Worm (Caenorhabditis elegans) whole organism, L3 larva: ENCODE measurements around the gene spe-49.
A peak's percentile ranks its signal among the peaks of the same experiment; 100 is the strongest.

ENCODE experiments used
- R02D3.7 ChIP-seq: fragments of 150-350 bp; optimal IDR thresholded peaks from 2 replicates; lab custom pipeline; 2014; ENCODE audit warnings: missing biosample characterization, missing genetic modification characterization
- ZK546.5 ChIP-seq: sonication (generic microtip); optimal IDR thresholded peaks from 2 replicates; lab custom pipeline; 2017; ENCODE audit warnings: missing biosample characterization, missing genetic modification characterization
- aly-2 ChIP-seq: fragments of 150-350 bp; optimal IDR thresholded peaks from 2 replicates; lab custom pipeline; 2014; ENCODE audit warnings: missing biosample characterization, missing genetic modification characterization
- ama-1 ChIP-seq: fragments of 150-350 bp; optimal IDR thresholded peaks from 2 replicates; lab custom pipeline; 2018
- ceh-16 ChIP-seq: sonication (generic microtip); optimal IDR thresholded peaks from 2 replicates; lab custom pipeline; 2017; ENCODE audit warnings: missing biosample characterization, missing genetic modification characterization
- ceh-28 ChIP-seq: fragments of 150-350 bp; optimal IDR thresholded peaks from 2 replicates; lab custom pipeline; 2014; ENCODE audit warnings: missing biosample characterization, missing genetic modification reagents, missing genetic modification characterization
- ceh-82 ChIP-seq: fragments of 150-350 bp; optimal IDR thresholded peaks from 2 replicates; lab custom pipeline; 2014; ENCODE audit warnings: missing biosample characterization, missing genetic modification characterization
- daf-12 ChIP-seq: fragments of 150-350 bp; optimal IDR thresholded peaks from 2 replicates; lab custom pipeline; 2014; ENCODE audit warnings: missing biosample characterization, missing genetic modification reagents, missing genetic modification characterization
- elt-2 ChIP-seq: sonication (generic microtip); optimal IDR thresholded peaks from 2 replicates; lab custom pipeline; 2016; ENCODE audit warnings: missing genetic modification reagents, mild to moderate bottlenecking, missing genetic modification characterization, missing compliant biosample characterization
- elt-3 ChIP-seq, 3 experiments: fragments of 150-350 bp in 1 of 3; sonication (generic microtip) in 2 of 3; optimal IDR thresholded peaks; 2 replicates in 2 of 3; 4 replicates in 1 of 3; lab custom pipeline; 2014 to 2017; ENCODE audit warnings: missing biosample characterization in 3 of 3, missing genetic modification characterization in 3 of 3
- eor-1 ChIP-seq, 2 experiments: fragments of 150-350 bp; optimal IDR thresholded peaks; 2 replicates each; lab custom pipeline; 2014 to 2018; ENCODE audit warnings: missing biosample characterization in 2 of 2, missing genetic modification characterization in 2 of 2
- fkh-10 ChIP-seq: sonication (generic microtip); optimal IDR thresholded peaks from 2 replicates; lab custom pipeline; 2017; ENCODE audit warnings: missing biosample characterization, missing genetic modification reagents, missing genetic modification characterization
- fkh-2 ChIP-seq: fragments of 150-350 bp; optimal IDR thresholded peaks from 2 replicates; lab custom pipeline; 2014; ENCODE audit warnings: missing biosample characterization, missing genetic modification reagents, missing genetic modification characterization
- fos-1 ChIP-seq: fragments of 150-350 bp; optimal IDR thresholded peaks from 2 replicates; lab custom pipeline; 2014; ENCODE audit warnings: missing biosample characterization, missing genetic modification characterization
- hmg-11 ChIP-seq: sonication (generic microtip); optimal IDR thresholded peaks from 2 replicates; lab custom pipeline; 2016; ENCODE audit warnings: missing genetic modification characterization, missing compliant biosample characterization
- jun-1 ChIP-seq: fragments of 150-350 bp; optimal IDR thresholded peaks from 2 replicates; lab custom pipeline; 2014; ENCODE audit warnings: missing biosample characterization, missing genetic modification reagents, missing genetic modification characterization
- lin-15B ChIP-seq: fragments of 150-350 bp; optimal IDR thresholded peaks from 2 replicates; lab custom pipeline; 2014; ENCODE audit warnings: missing biosample characterization, missing genetic modification characterization
- lin-39 ChIP-seq: fragments of 150-350 bp; optimal IDR thresholded peaks from 2 replicates; lab custom pipeline; 2018; ENCODE audit warnings: missing biosample characterization, missing genetic modification reagents, missing genetic modification characterization
- mml-1 ChIP-seq: fragments of 150-350 bp; sonication (generic microtip); optimal IDR thresholded peaks from 3 replicates; lab custom pipeline; 2014; ENCODE audit warnings: missing biosample characterization, missing genetic modification characterization
- nfya-1 ChIP-seq: sonication (generic microtip); optimal IDR thresholded peaks from 2 replicates; lab custom pipeline; 2017; ENCODE audit warnings: missing genetic modification characterization, mild to moderate bottlenecking, missing compliant biosample characterization, antibody characterized with exemption, moderate library complexity; ENCODE audit not compliant: insufficient read depth
- nhr-11 ChIP-seq: fragments of 150-350 bp; optimal IDR thresholded peaks from 2 replicates; lab custom pipeline; 2014; ENCODE audit warnings: missing biosample characterization, missing genetic modification characterization
- nhr-23 ChIP-seq: fragments of 150-350 bp; optimal IDR thresholded peaks from 2 replicates; lab custom pipeline; 2014; ENCODE audit warnings: missing biosample characterization, missing genetic modification reagents, missing genetic modification characterization
- nhr-237 ChIP-seq: fragments of 150-350 bp; optimal IDR thresholded peaks from 2 replicates; lab custom pipeline; 2014; ENCODE audit warnings: missing biosample characterization, missing genetic modification characterization
- nhr-25 ChIP-seq: sonication (generic microtip); optimal IDR thresholded peaks from 2 replicates; lab custom pipeline; 2017; ENCODE audit warnings: missing biosample characterization, missing genetic modification characterization
- nhr-43 ChIP-seq: sonication (generic microtip); optimal IDR thresholded peaks from 2 replicates; lab custom pipeline; 2016; ENCODE audit warnings: mild to moderate bottlenecking, missing genetic modification characterization, missing compliant biosample characterization; ENCODE audit not compliant: poor library complexity, severe bottlenecking
- nhr-67 ChIP-seq: fragments of 150-350 bp; optimal IDR thresholded peaks from 2 replicates; lab custom pipeline; 2014; ENCODE audit warnings: missing biosample characterization, missing genetic modification characterization
- nhr-76 ChIP-seq: fragments of 150-350 bp; sonication (generic microtip); optimal IDR thresholded peaks from 5 replicates; lab custom pipeline; 2014; ENCODE audit warnings: missing biosample characterization, missing genetic modification characterization
- nhr-77 ChIP-seq: fragments of 150-350 bp; optimal IDR thresholded peaks from 2 replicates; lab custom pipeline; 2014; ENCODE audit warnings: missing biosample characterization, missing genetic modification characterization
- pha-4 ChIP-seq: fragments of 150-350 bp; optimal IDR thresholded peaks from 2 replicates; lab custom pipeline; 2014; ENCODE audit warnings: missing biosample characterization, missing genetic modification reagents, missing genetic modification characterization
- pqm-1 ChIP-seq: fragments of 150-350 bp; optimal IDR thresholded peaks from 2 replicates; lab custom pipeline; 2017; ENCODE audit warnings: missing biosample characterization, missing genetic modification characterization, inconsistent platforms
- sea-2 ChIP-seq: fragments of 150-350 bp; sonication (generic microtip); optimal IDR thresholded peaks from 4 replicates; lab custom pipeline; 2014; ENCODE audit warnings: missing biosample characterization, missing genetic modification reagents, missing genetic modification characterization
- skn-1 ChIP-seq: fragments of 150-350 bp; optimal IDR thresholded peaks from 2 replicates; lab custom pipeline; 2014; ENCODE audit warnings: missing biosample characterization, missing genetic modification characterization
- tbx-2 ChIP-seq: sonication (generic microtip); optimal IDR thresholded peaks from 2 replicates; lab custom pipeline; 2016; ENCODE audit warnings: mild to moderate bottlenecking, missing genetic modification characterization, missing compliant biosample characterization
- unc-62 ChIP-seq: fragments of 150-350 bp; sonication (generic microtip); optimal IDR thresholded peaks from 4 replicates; lab custom pipeline; 2014; ENCODE audit warnings: missing biosample characterization, missing genetic modification reagents, missing genetic modification characterization
- zag-1 ChIP-seq: fragments of 150-350 bp; optimal IDR thresholded peaks from 2 replicates; lab custom pipeline; 2014; ENCODE audit warnings: missing biosample characterization, missing genetic modification characterization
- ztf-11 ChIP-seq: fragments of 150-350 bp; optimal IDR thresholded peaks from 2 replicates; lab custom pipeline; 2014; ENCODE audit warnings: missing biosample characterization, missing genetic modification characterization
- ztf-4 ChIP-seq: fragments of 150-350 bp; optimal IDR thresholded peaks from 2 replicates; lab custom pipeline; 2014; ENCODE audit warnings: missing biosample characterization, missing genetic modification characterization

The spe-49 gene

DNA sequence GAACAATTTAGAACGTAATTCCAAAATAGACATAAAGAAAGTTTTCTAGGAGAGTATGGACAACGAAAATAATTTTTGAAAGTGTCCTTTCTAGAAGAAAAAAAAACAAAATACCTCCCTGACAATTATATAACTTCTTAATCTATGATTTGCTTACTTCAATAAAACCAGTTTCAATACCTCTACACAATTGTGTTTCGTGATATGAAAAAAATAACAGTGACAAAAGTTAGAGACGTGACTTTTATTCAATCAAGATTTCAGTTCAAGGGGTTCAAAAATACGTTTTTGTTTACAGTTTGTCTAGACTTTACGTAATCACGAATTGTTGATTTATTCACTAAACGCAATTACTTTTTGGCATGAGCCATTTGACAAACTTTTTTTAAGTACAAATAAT lies 40.1 kb downstream of the spe-49 start:
- TF ChIP-seq fkh-10 (GFP tag; lab: Kevin White, UChicago) (no peak), ztf-11 (tag; lab: Kevin White, UChicago) (no peak), nhr-76 (no peak), jun-1 (tag; lab: Kevin White, UChicago) (no peak), fos-1 (tag; lab: Kevin White, UChicago) (no peak), nhr-77 (tag; lab: Kevin White, UChicago) (no peak), skn-1 (tag; lab: Kevin White, UChicago) (no peak), zag-1 (no peak), sea-2 (GFP tag; lab: Kevin White, UChicago) (no peak), hmg-11 (tag; lab: Kevin White, UChicago) (no peak), nhr-11 (tag; lab: Kevin White, UChicago) (no peak)
- TF ChIP-seq, all 47 proteins: peak for 0

DNA sequence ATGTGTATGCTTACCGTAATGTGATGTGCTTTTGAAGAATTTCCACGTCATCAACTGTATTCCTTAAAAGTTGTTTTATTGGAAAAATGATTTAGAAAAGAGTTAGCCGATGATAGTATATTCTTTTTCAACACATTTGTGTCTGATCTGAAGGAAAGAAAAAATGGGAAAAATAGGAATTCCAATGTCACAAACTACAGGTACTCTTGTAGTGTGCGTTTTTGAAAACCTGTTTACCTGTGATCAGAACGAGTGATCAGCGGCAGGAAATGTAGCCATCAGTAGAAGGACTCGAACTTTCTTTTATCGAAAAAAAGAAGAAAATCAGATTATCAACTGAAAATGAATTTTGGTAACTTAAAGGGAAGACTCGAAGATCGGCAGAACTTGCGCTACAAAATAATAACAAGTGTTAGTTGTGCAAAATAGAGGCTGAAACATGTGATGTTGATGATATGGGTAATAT lies 40.6 kb downstream of the spe-49 start, which contains the start of gene T28C12.15:
TSS of gene T28C12.15 (minus strand) at position 51 of the 466 bp plus-strand sequence.
- no peak for TF ChIP-seq unc-62 (GFP tag; lab: Kevin White, UChicago)
- TF ChIP-seq hmg-11 (tag; lab: Kevin White, UChicago), result no peak
- TF ChIP-seq tbx-2 (tag; lab: Kevin White, UChicago), result no peak
- no peak for TF ChIP-seq fos-1 (tag; lab: Kevin White, UChicago)

DNA sequence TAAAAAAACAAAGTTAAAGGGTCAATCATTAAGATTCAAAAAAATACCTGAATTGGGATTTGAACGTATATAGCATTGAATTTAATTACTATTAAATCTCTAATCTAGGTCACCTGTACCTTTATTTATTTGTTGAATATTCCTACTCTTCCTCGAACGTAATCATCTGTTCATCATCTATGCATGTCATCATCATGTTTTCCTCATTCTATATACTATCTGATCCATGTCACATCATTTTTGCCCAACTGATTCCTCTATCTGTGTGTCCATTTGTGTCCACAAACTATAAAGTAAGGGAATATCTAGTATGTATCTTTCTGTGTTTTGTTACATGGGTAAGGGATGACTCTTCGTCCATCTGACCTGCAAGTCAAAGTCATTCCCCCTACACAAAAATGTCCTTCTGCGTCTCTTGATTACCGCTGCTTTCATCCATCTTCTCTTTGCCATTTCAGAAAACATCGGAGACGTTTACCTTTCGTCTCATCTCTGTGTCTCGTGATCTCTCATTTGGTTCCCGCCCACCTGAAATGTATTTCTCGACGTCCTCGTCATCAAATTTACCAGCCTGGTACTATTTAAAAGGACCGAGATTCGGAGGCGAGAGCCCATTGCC lies 41.7 kb downstream of the spe-49 start:
- no peak for TF ChIP-seq ztf-4
- TF ChIP-seq nhr-25, result peak; percentile 68
- TF ChIP-seq pha-4 (tag; lab: Kevin White, UChicago), result no peak
- TF ChIP-seq nhr-43, result peak; percentile 20
- no peak for TF ChIP-seq nfya-1 (tag; lab: Kevin White, UChicago)
- TF ChIP-seq nhr-237 (tag; lab: Kevin White, UChicago), result no peak
- TF ChIP-seq nhr-11 (tag; lab: Kevin White, UChicago), result no peak
- TF ChIP-seq aly-2 (tag; lab: Kevin White, UChicago), result no peak
- peak; percentile 53 for TF ChIP-seq nhr-23 (tag; lab: Kevin White, UChicago)
- no peak for TF ChIP-seq zag-1
- TF ChIP-seq nhr-77 (tag; lab: Kevin White, UChicago), result no peak
- no peak for TF ChIP-seq lin-39 (tag; lab: Kevin White, UChicago)
- TF ChIP-seq fkh-10 (GFP tag; lab: Kevin White, UChicago), result no peak
- TF ChIP-seq eor-1 (tag; optimal IDR thresholded peaks at IDR 0.05; lab: Kevin White, UChicago), result no peak
- TF ChIP-seq ceh-16, result no peak
- TF ChIP-seq R02D3.7, result no peak

DNA sequence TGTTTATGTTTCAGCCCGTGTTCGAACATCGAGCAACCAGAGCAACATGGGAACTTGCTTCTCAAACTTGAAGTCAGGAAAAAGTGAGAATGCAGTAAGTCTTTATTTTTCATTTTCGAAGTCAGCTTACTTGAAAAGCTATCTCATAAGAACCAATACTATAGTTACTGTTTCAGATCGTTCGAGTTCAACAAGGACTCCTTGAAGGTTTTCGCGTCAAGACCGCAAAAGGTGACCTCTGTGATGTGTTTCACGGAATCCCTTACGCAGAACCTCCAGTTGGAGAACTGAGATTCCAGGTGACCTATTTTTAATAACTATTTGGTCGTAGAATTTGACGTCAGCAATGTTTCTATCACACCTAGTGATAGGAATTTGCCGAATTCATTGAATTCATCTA lies 42.4 kb downstream of the spe-49 start:
- TF ChIP-seq fkh-2 (tag; lab: Kevin White, UChicago) (no peak), eor-1 (tag; optimal IDR thresholded peaks at IDR 0.05; lab: Kevin White, UChicago) (no peak), tbx-2 (tag; lab: Kevin White, UChicago) (no peak), pqm-1 (no peak), ZK546.5 (tag; lab: Kevin White, UChicago) (no peak), elt-3 (tag; optimal IDR thresholded peaks at IDR 0.05; lab: Kevin White, UChicago) (no peak), ceh-16 (no peak), nhr-76 (no peak), lin-15B (tag; lab: Kevin White, UChicago) (no peak), fkh-10 (GFP tag; lab: Kevin White, UChicago) (no peak), daf-12 (tag; lab: Kevin White, UChicago) (no peak)

DNA sequence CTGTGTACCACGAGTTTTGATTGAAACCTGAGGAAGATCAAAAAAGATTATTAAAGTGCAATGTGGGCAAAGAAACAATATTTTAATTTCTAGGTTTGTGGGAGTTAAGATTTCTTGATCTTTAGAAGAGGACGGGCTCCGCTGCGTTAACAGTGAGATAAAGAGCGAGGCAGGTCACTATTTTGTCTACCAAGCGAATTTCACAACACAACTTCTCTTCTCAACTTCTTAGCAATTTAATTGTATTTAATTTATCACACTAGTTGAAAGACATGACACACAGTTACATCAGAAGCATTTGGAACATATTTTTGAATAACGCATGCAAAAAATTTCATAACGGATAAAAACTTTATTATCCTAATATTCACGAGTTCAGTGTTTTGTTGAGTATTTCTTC lies 45.2 kb downstream of the spe-49 start:
- TF ChIP-seq aly-2 (tag; lab: Kevin White, UChicago), result no peak
- TF ChIP-seq elt-3 (tag; optimal IDR thresholded peaks at IDR 0.05; lab: Kevin White, UChicago), result peak in 1 of 3 experiments; percentile 33
- no peak for TF ChIP-seq eor-1 (tag; optimal IDR thresholded peaks at IDR 0.05; lab: Kevin White, UChicago)
- peak; percentile 9 for TF ChIP-seq ama-1 (lab: Kevin White, UChicago)
- no peak for TF ChIP-seq unc-62 (GFP tag; lab: Kevin White, UChicago)
- no peak for TF ChIP-seq pqm-1
- no peak for TF ChIP-seq R02D3.7
- TF ChIP-seq lin-39 (tag; lab: Kevin White, UChicago), result no peak
- no peak for TF ChIP-seq mml-1 (tag; lab: Kevin White, UChicago)
- no peak for TF ChIP-seq fos-1 (tag; lab: Kevin White, UChicago)
- no peak for TF ChIP-seq ceh-28 (tag; lab: Kevin White, UChicago)
- TF ChIP-seq skn-1 (tag; lab: Kevin White, UChicago), result no peak
- no peak for TF ChIP-seq elt-2 (tag; lab: Kevin White, UChicago)
- TF ChIP-seq nhr-67 (tag; lab: Kevin White, UChicago), result no peak
- no peak for TF ChIP-seq sea-2 (GFP tag; lab: Kevin White, UChicago)
- no peak for TF ChIP-seq ceh-82 (tag; lab: Kevin White, UChicago)
